Fruit fly (Drosophila melanogaster): ENCODE results near the gene Pgant6.

dm6 chr3L:2831729-2832128, 49.7 kb downstream of the Pgant6 start:
- TF ChIP-seq sage (GFP tag; optimal IDR thresholded peaks at IDR 0.05) (no peak), usp (GFP tag; optimal IDR thresholded peaks at IDR 0.05) (no peak), jim (GFP tag; optimal IDR thresholded peaks at IDR 0.05) (peak; percentile 24), Rel (GFP tag; optimal IDR thresholded peaks at IDR 0.05) (peak; percentile 63), Rel (tag; optimal IDR thresholded peaks at IDR 0.05) (peak; percentile 38), CrebA (GFP tag; optimal IDR thresholded peaks at IDR 0.05; ENCODE audit: borderline replicate concordance) (peak; percentile 83)
